Worm (Caenorhabditis elegans) whole organism, L4 larva: ENCODE measurements around the gene R166.3.

Experiments
- F26F4.8 ChIP-seq: fragments of 200-800 bp; sonication (Bioruptor generic); conservative IDR thresholded peaks from 2 replicates; pipeline ENCODE4 v1.3.6; 2022; ENCODE audit warnings: missing genetic modification characterization, missing compliant biosample characterization
- F37D6.2 ChIP-seq: sonication (generic microtip); optimal IDR thresholded peaks from 2 replicates; lab custom pipeline; 2016; ENCODE audit warnings: mild to moderate bottlenecking, missing genetic modification characterization, missing compliant biosample characterization
- R02D3.7 ChIP-seq: fragments of 150-350 bp; sonication (generic microtip); optimal IDR thresholded peaks from 3 replicates; lab custom pipeline; 2014; ENCODE audit warnings: missing biosample characterization, missing genetic modification characterization
- Y48G9A.11 ChIP-seq: fragments of 200-800 bp; sonication (Bioruptor generic); IDR thresholded peaks from 2 replicates; pipeline ENCODE4 v1.3.6; 2022; ENCODE audit warnings: missing genetic modification reagents, missing genetic modification characterization, missing compliant biosample characterization
- ZK546.5 ChIP-seq, 2 experiments: sonication (generic microtip); optimal IDR thresholded peaks; 2 replicates each; lab custom pipeline; 2017; ENCODE audit warnings: missing biosample characterization in 2 of 2, missing genetic modification characterization in 2 of 2
- aly-2 ChIP-seq: sonication (generic microtip); optimal IDR thresholded peaks from 2 replicates; lab custom pipeline; 2018; ENCODE audit warnings: missing biosample characterization, missing genetic modification characterization
- ama-1 ChIP-seq: fragments of 150-350 bp; optimal IDR thresholded peaks from 2 replicates; lab custom pipeline; 2014; ENCODE audit warnings: inconsistent platforms, mixed read lengths
- attf-4 ChIP-seq: sonication (generic microtip); optimal IDR thresholded peaks from 3 replicates; lab custom pipeline; 2017; ENCODE audit warnings: missing biosample characterization, missing genetic modification characterization
- ceh-20 ChIP-seq: fragments of 200-800 bp; sonication (Bioruptor generic); IDR thresholded peaks from 2 replicates; pipeline ENCODE4 v1.3.6; 2022; ENCODE audit warnings: missing genetic modification reagents, missing genetic modification characterization, missing compliant biosample characterization
- ceh-32 ChIP-seq: sonication (generic microtip); optimal IDR thresholded peaks from 2 replicates; lab custom pipeline; 2016; ENCODE audit warnings: mild to moderate bottlenecking, missing genetic modification characterization, missing compliant biosample characterization; ENCODE audit not compliant: poor library complexity
- ceh-44 ChIP-seq: fragments of 200-800 bp; sonication (Bioruptor generic); IDR thresholded peaks from 2 replicates; pipeline ENCODE4 v1.3.6; 2022; ENCODE audit warnings: missing genetic modification reagents, missing genetic modification characterization, missing compliant biosample characterization
- ceh-82 ChIP-seq: sonication (generic microtip); optimal IDR thresholded peaks from 2 replicates; lab custom pipeline; 2017; ENCODE audit warnings: missing biosample characterization, missing genetic modification characterization
- cey-2 ChIP-seq: sonication (generic microtip); optimal IDR thresholded peaks from 3 replicates; lab custom pipeline; 2017; ENCODE audit warnings: missing genetic modification characterization, mild to moderate bottlenecking, missing compliant biosample characterization, antibody characterized with exemption, borderline replicate concordance; ENCODE audit not compliant: insufficient read depth
- ctbp-1 ChIP-seq: fragments of 200-800 bp; sonication (Bioruptor generic); IDR thresholded peaks from 2 replicates; pipeline ENCODE4 v1.3.6; 2022; ENCODE audit warnings: missing genetic modification reagents, missing genetic modification characterization, missing compliant biosample characterization
- daf-8 ChIP-seq: fragments of 200-800 bp; sonication (Bioruptor generic); IDR thresholded peaks from 2 replicates; pipeline ENCODE4 v1.3.6; 2022; ENCODE audit warnings: missing genetic modification characterization, missing compliant biosample characterization
- dmd-6 ChIP-seq: fragments of 200-800 bp; sonication (Bioruptor generic); IDR thresholded peaks from 2 replicates; pipeline ENCODE4 v1.3.6; 2022; ENCODE audit warnings: missing genetic modification reagents, missing genetic modification characterization, missing compliant biosample characterization
- dmd-9 ChIP-seq: fragments of 200-800 bp; sonication (Bioruptor generic); IDR thresholded peaks from 2 replicates; pipeline ENCODE4 v1.3.6; 2022; ENCODE audit warnings: missing genetic modification reagents, missing genetic modification characterization, missing compliant biosample characterization
- dpl-1 ChIP-seq: fragments of 150-350 bp; optimal IDR thresholded peaks from 2 replicates; lab custom pipeline; 2014; ENCODE audit warnings: missing biosample characterization, missing genetic modification reagents, missing genetic modification characterization
- duxl-1 ChIP-seq: sonication (generic microtip); optimal IDR thresholded peaks from 2 replicates; lab custom pipeline; 2016; ENCODE audit warnings: mild to moderate bottlenecking, missing genetic modification characterization, moderate library complexity, missing compliant biosample characterization; ENCODE audit not compliant: poor library complexity
- dve-1 ChIP-seq: sonication (generic microtip); optimal IDR thresholded peaks from 2 replicates; lab custom pipeline; 2017; ENCODE audit warnings: antibody characterized with exemption, mild to moderate bottlenecking, missing genetic modification characterization, missing compliant biosample characterization; ENCODE audit not compliant: insufficient read depth
- fos-1 ChIP-seq: fragments of 150-350 bp; optimal IDR thresholded peaks from 2 replicates; lab custom pipeline; 2014; ENCODE audit warnings: missing biosample characterization, missing genetic modification characterization
- gei-8 ChIP-seq: fragments of 200-800 bp; sonication (Bioruptor generic); optimal IDR thresholded peaks from 2 replicates; lab custom pipeline; 2018; ENCODE audit warnings: mild to moderate bottlenecking, missing genetic modification characterization, missing compliant biosample characterization
- hlh-11 ChIP-seq: fragments of 200-800 bp; sonication (Bioruptor generic); optimal IDR thresholded peaks from 2 replicates; lab custom pipeline; 2018; ENCODE audit warnings: mild to moderate bottlenecking, missing genetic modification characterization, missing compliant biosample characterization
- lin-15B ChIP-seq: fragments of 150-350 bp; sonication (generic microtip); optimal IDR thresholded peaks from 3 replicates; lab custom pipeline; 2014; ENCODE audit warnings: missing biosample characterization, missing genetic modification characterization
- lsy-2 ChIP-seq, 2 experiments: fragments of 150-350 bp in 1 of 2; sonication (generic microtip) in 1 of 2; optimal IDR thresholded peaks; 2 replicates each; lab custom pipeline; 2014 to 2017; ENCODE audit warnings: missing biosample characterization in 2 of 2, missing genetic modification characterization in 2 of 2
- madf-9 ChIP-seq: fragments of 200-800 bp; sonication (Bioruptor generic); conservative IDR thresholded peaks from 2 replicates; pipeline ENCODE4 v1.3.6; 2022; ENCODE audit warnings: missing genetic modification reagents, missing genetic modification characterization, missing compliant biosample characterization
- mdt-29 ChIP-seq: fragments of 200-800 bp; sonication (Bioruptor generic); IDR thresholded peaks from 2 replicates; pipeline ENCODE4 v1.3.6; 2022; ENCODE audit warnings: missing genetic modification reagents, missing genetic modification characterization, missing compliant biosample characterization
- mes-2 ChIP-seq: sonication (generic microtip); optimal IDR thresholded peaks from 2 replicates; lab custom pipeline; 2016; ENCODE audit warnings: missing genotype, mild to moderate bottlenecking, missing genetic modification characterization, missing compliant biosample characterization; ENCODE audit not compliant: poor library complexity, severe bottlenecking
- mxl-2 ChIP-seq: fragments of 200-800 bp; sonication (Bioruptor generic); conservative IDR thresholded peaks from 2 replicates; pipeline ENCODE4 v1.3.6; 2022; ENCODE audit warnings: missing genetic modification reagents, missing genetic modification characterization, missing compliant biosample characterization
- mxl-3 ChIP-seq: fragments of 200-800 bp; sonication (Bioruptor generic); optimal IDR thresholded peaks from 2 replicates; lab custom pipeline; 2018; ENCODE audit warnings: mild to moderate bottlenecking, missing genetic modification characterization, missing compliant biosample characterization
- nhr-10 ChIP-seq: fragments of 150-350 bp; optimal IDR thresholded peaks from 2 replicates; lab custom pipeline; 2014; ENCODE audit warnings: missing biosample characterization, missing genetic modification characterization
- nhr-102 ChIP-seq: sonication (generic microtip); optimal IDR thresholded peaks from 2 replicates; lab custom pipeline; 2016; ENCODE audit warnings: mild to moderate bottlenecking, missing genetic modification characterization, moderate library complexity, missing compliant biosample characterization
- nhr-111 ChIP-seq: fragments of 200-800 bp; sonication (Bioruptor generic); optimal IDR thresholded peaks from 2 replicates; lab custom pipeline; 2018; ENCODE audit warnings: mild to moderate bottlenecking, missing genetic modification characterization, missing compliant biosample characterization
- nhr-237 ChIP-seq: sonication (generic microtip); optimal IDR thresholded peaks from 2 replicates; lab custom pipeline; 2017; ENCODE audit warnings: missing biosample characterization, missing genetic modification characterization
- nhr-28 ChIP-seq: fragments of 150-350 bp; optimal IDR thresholded peaks from 2 replicates; lab custom pipeline; 2014; ENCODE audit warnings: missing biosample characterization, missing genetic modification characterization
- nhr-41 ChIP-seq: fragments of 200-800 bp; sonication (Bioruptor generic); IDR thresholded peaks from 2 replicates; pipeline ENCODE4 v1.3.6; 2022; ENCODE audit warnings: missing genetic modification reagents, missing genetic modification characterization, missing compliant biosample characterization
- nhr-6 ChIP-seq: fragments of 150-350 bp; optimal IDR thresholded peaks from 2 replicates; lab custom pipeline; 2014; ENCODE audit warnings: missing biosample characterization, missing genetic modification characterization
- nhr-77 ChIP-seq: fragments of 150-350 bp; optimal IDR thresholded peaks from 2 replicates; lab custom pipeline; 2014; ENCODE audit warnings: missing biosample characterization, missing genetic modification characterization
- php-3 ChIP-seq: fragments of 200-800 bp; sonication (Bioruptor generic); IDR thresholded peaks from 2 replicates; pipeline ENCODE4 v1.3.6; 2022; ENCODE audit warnings: missing genetic modification reagents, missing genetic modification characterization, missing compliant biosample characterization
- pqm-1 ChIP-seq: sonication (generic microtip); optimal IDR thresholded peaks from 2 replicates; lab custom pipeline; 2017; ENCODE audit warnings: missing biosample characterization, missing genetic modification characterization
- saeg-2 ChIP-seq: fragments of 200-800 bp; sonication (Bioruptor generic); IDR thresholded peaks from 2 replicates; pipeline ENCODE4 v1.3.6; 2022; ENCODE audit warnings: missing genetic modification reagents, missing genetic modification characterization, missing compliant biosample characterization
- sdz-12 ChIP-seq: fragments of 200-800 bp; sonication (Bioruptor generic); optimal IDR thresholded peaks from 2 replicates; lab custom pipeline; 2018; ENCODE audit warnings: mild to moderate bottlenecking, missing genetic modification characterization, missing compliant biosample characterization
- set-16 ChIP-seq: fragments of 200-800 bp; sonication (Bioruptor generic); IDR thresholded peaks from 2 replicates; pipeline ENCODE4 v1.3.6; 2022; ENCODE audit warnings: missing genetic modification reagents, missing genetic modification characterization, missing compliant biosample characterization
- snpc-1.2 ChIP-seq: fragments of 200-800 bp; sonication (Bioruptor generic); IDR thresholded peaks from 2 replicates; pipeline ENCODE4 v1.3.6; 2022; ENCODE audit warnings: missing genetic modification reagents, missing genetic modification characterization, missing compliant biosample characterization
- snpc-4 ChIP-seq: fragments of 150-350 bp; optimal IDR thresholded peaks from 2 replicates; lab custom pipeline; 2014; ENCODE audit warnings: missing biosample characterization, missing genetic modification characterization
- tag-97 ChIP-seq: fragments of 200-800 bp; sonication (Bioruptor generic); IDR thresholded peaks from 2 replicates; pipeline ENCODE4 v1.3.6; 2022; ENCODE audit warnings: missing genetic modification characterization, missing compliant biosample characterization
- unc-62 ChIP-seq, 3 experiments: fragments of 150-350 bp in 1 of 3; sonication (generic microtip); optimal IDR thresholded peaks in 2 of 3; peaks in 1 of 3; 1 replicate in 1 of 3; 2 replicates in 2 of 3; lab custom pipeline; 2014 to 2017; ENCODE audit warnings: missing biosample characterization in 3 of 3, missing genetic modification characterization in 3 of 3, missing genetic modification reagents in 3 of 3, missing genotype in 1 of 3
- zag-1 ChIP-seq: fragments of 150-350 bp; optimal IDR thresholded peaks from 2 replicates; lab custom pipeline; 2014; ENCODE audit warnings: missing biosample characterization, missing genetic modification characterization
- zfp-2 ChIP-seq: sonication (generic microtip); optimal IDR thresholded peaks from 2 replicates; lab custom pipeline; 2016; ENCODE audit warnings: mild to moderate bottlenecking, missing genetic modification characterization, missing compliant biosample characterization
- ztf-7 ChIP-seq: fragments of 150-350 bp; optimal IDR thresholded peaks from 2 replicates; lab custom pipeline; 2014; ENCODE audit warnings: missing biosample characterization, missing genetic modification characterization

The R166.3 gene

DNA sequence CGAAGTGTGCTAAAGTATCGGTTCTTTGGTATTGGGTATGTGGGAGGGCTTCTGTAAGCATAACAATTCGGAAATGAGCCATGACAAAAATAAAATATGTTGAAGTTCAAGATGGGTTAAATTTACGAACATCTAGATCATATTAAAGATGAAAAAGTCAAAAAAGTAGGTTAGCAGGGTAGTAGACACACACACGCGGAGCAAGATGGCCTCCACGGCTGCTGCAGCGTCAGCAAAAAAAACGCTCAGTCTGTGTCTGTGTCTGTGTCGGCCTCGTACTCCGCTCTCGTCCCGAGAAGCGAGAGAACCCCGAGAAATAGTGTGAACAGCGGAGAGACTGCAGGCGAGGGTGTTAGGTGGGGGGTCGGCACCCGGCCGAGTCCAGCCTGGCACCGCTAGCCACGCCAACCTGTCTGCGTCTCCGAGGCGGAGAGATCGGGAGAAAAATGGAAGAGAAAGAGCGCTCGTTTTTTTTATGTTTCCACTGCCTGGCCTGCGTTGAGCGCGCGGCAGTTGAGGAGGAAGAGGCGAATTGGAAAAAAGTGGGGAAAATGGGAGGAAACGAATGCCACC lies 36.6 kb downstream of the R166.3 start, which contains the start of gene myrf-1 (continued):
- TF ChIP-seq gei-8 (GFP tag; lab: Kevin White, UChicago) = peak; percentile 48
- no peak for TF ChIP-seq mdt-29 (GFP tag; lab: Robert Waterston, UW)
- TF ChIP-seq mes-2 (tag; lab: Kevin White, UChicago) = peak; percentile 81
- peak; percentile 27 for TF ChIP-seq ceh-32
- TF ChIP-seq F37D6.2 (tag; lab: Kevin White, UChicago) = peak; percentile 70
- 0 out of 2 replicates have a peak, but pooled peaks have one; percentile 42 for TF ChIP-seq ceh-44 (GFP tag; lab: Robert Waterston, UW)
- peak; percentile 10 for TF ChIP-seq zfp-2 (tag; lab: Kevin White, UChicago)
- TF ChIP-seq snpc-1.2 (GFP tag; lab: Robert Waterston, UW) = no peak
- peak; percentile 96 for TF ChIP-seq mxl-3 (GFP tag; lab: Kevin White, UChicago)
- 0 out of 2 replicates have a peak, but pooled peaks have one; percentile 14 for TF ChIP-seq F26F4.8 (GFP tag; lab: Robert Waterston, UW)
- no peak for TF ChIP-seq aly-2 (tag; lab: Kevin White, UChicago)
- peak; percentile 36 for TF ChIP-seq ztf-7 (tag; lab: Kevin White, UChicago)
- peak; percentile 73 for TF ChIP-seq ceh-20
- TF ChIP-seq nhr-237 (tag; lab: Kevin White, UChicago) = no peak
- no peak for TF ChIP-seq zag-1
- TF ChIP-seq fos-1 (tag; lab: Kevin White, UChicago) = no peak
- peak; percentile 84; the same call in 1 of the 2 replicates for TF ChIP-seq saeg-2
- TF ChIP-seq dmd-6 (GFP tag; lab: Robert Waterston, UW) = peak; percentile 84
- TF ChIP-seq dpl-1 (GFP tag; lab: Kevin White, UChicago) = peak; percentile 49
- no peak for TF ChIP-seq snpc-4 (tag; lab: Kevin White, UChicago)
- peak; percentile 91 for TF ChIP-seq ctbp-1 (GFP tag; lab: Robert Waterston, UW)
- peak; percentile 98 for TF ChIP-seq hlh-11 (tag; lab: Kevin White, UChicago)
- peak; percentile 25 to 74 for TF ChIP-seq lsy-2 (tag; optimal IDR thresholded peaks at IDR 0.05; lab: Kevin White, UChicago)
- 0 out of 2 replicates have a peak, but pooled peaks have one; percentile 31 for TF ChIP-seq dmd-9 (GFP tag; lab: Robert Waterston, UW)
- no peak for TF ChIP-seq ama-1 (lab: Kevin White, UChicago)
- no peak; the same call in 1 of the 2 replicates for TF ChIP-seq mxl-2 (GFP tag; lab: Robert Waterston, UW)
- no peak for TF ChIP-seq ceh-82 (tag; lab: Kevin White, UChicago)
- TF ChIP-seq madf-9 (GFP tag; lab: Robert Waterston, UW) = no peak; the same call in 1 of the 2 replicates
- no peak for TF ChIP-seq duxl-1 (tag; lab: Kevin White, UChicago)
- no peak for TF ChIP-seq daf-8 (GFP tag; lab: Robert Waterston, UW)
- no peak for TF ChIP-seq R02D3.7 (tag; lab: Kevin White, UChicago)
- peak; percentile 83 for TF ChIP-seq nhr-28 (tag; lab: Kevin White, UChicago)
- peak; percentile 19 for TF ChIP-seq pqm-1
- peak; percentile 89 for TF ChIP-seq nhr-77 (tag; lab: Kevin White, UChicago)
- TF ChIP-seq sdz-12 (GFP tag; lab: Kevin White, UChicago) = no peak
- TF ChIP-seq cey-2 (tag; lab: Kevin White, UChicago) = no peak
- no peak for TF ChIP-seq attf-4 (tag; lab: Kevin White, UChicago)
- TF ChIP-seq lin-15B = no peak
- peak; percentile 100 for TF ChIP-seq set-16 (GFP tag; lab: Robert Waterston, UW)
- peak in 1 of 2 experiments; percentile 85 for TF ChIP-seq unc-62 (GFP tag; optimal IDR thresholded peaks at IDR 0.05 in 1 of 2; lab: Kevin White, UChicago)
- TF ChIP-seq unc-62 (tag; optimal IDR thresholded peaks at IDR 0.05; lab: Kevin White, UChicago) = no peak
- TF ChIP-seq dve-1 (tag; lab: Kevin White, UChicago) = peak; percentile 86
- no peak for TF ChIP-seq Y48G9A.11
- TF ChIP-seq tag-97 (GFP tag; lab: Robert Waterston, UW) = no peak
- peak; percentile 63 for TF ChIP-seq nhr-102
- TF ChIP-seq nhr-111 = no peak
- peak; percentile 99 for TF ChIP-seq nhr-41
- TF ChIP-seq nhr-10 (tag; lab: Kevin White, UChicago) = no peak
- peak; percentile 60 for TF ChIP-seq nhr-6 (tag; lab: Kevin White, UChicago)
- no peak for TF ChIP-seq ZK546.5 (tag; optimal IDR thresholded peaks at IDR 0.05; lab: Kevin White, UChicago)
- peak; percentile 60; the same call in 1 of the 2 replicates for TF ChIP-seq php-3 (GFP tag; lab: Robert Waterston, UW)
